Worm (Caenorhabditis elegans) whole organism, midembryonic: ENCODE data around the gene EEED8.3.

Experiments
- T22C8.4 ChIP-seq: fragments of 200-800 bp; sonication (Bioruptor generic); IDR thresholded peaks from 2 replicates; pipeline ENCODE4 v1.3.6; 2022; ENCODE audit warnings: missing genetic modification characterization, missing compliant biosample characterization
- cog-1 ChIP-seq: sonication (generic microtip); optimal IDR thresholded peaks from 2 replicates; lab custom pipeline; 2016; ENCODE audit warnings: missing genetic modification characterization, missing compliant biosample characterization
- flt-1 ChIP-seq: fragments of 200-800 bp; sonication (Bioruptor generic); IDR thresholded peaks from 2 replicates; pipeline ENCODE4 v1.3.6; 2022; ENCODE audit warnings: missing genetic modification characterization, missing compliant biosample characterization
- klf-2 ChIP-seq: fragments of 200-800 bp; sonication (Bioruptor generic); conservative IDR thresholded peaks from 2 replicates; pipeline ENCODE4 v1.3.6; 2022; ENCODE audit warnings: missing genetic modification reagents, missing genetic modification characterization, missing compliant biosample characterization
- med-1 ChIP-seq: sonication (generic microtip); optimal IDR thresholded peaks from 2 replicates; lab custom pipeline; 2017; ENCODE audit warnings: missing genetic modification characterization, mild to moderate bottlenecking, missing compliant biosample characterization, antibody characterized with exemption, missing genetic modification reagents; ENCODE audit not compliant: insufficient read depth
- ref-1 ChIP-seq: fragments of 200-800 bp; sonication (Bioruptor generic); conservative IDR thresholded peaks from 2 replicates; pipeline ENCODE4 v1.3.6; 2022; ENCODE audit warnings: missing genetic modification reagents, missing genetic modification characterization, missing compliant biosample characterization
- tab-1 ChIP-seq: fragments of 200-800 bp; sonication (Bioruptor generic); IDR thresholded peaks from 2 replicates; pipeline ENCODE4 v1.3.6; 2022; ENCODE audit warnings: missing genetic modification characterization, missing compliant biosample characterization
- ztf-23 ChIP-seq: fragments of 200-800 bp; sonication (Bioruptor generic); IDR thresholded peaks from 2 replicates; pipeline ENCODE4 v1.3.6; 2022; ENCODE audit warnings: missing genetic modification reagents, missing genetic modification characterization, missing compliant biosample characterization
- ztf-29 ChIP-seq: fragments of 200-800 bp; sonication (Bioruptor generic); IDR thresholded peaks from 2 replicates; pipeline ENCODE4 v1.3.6; 2022; ENCODE audit warnings: missing genetic modification reagents, missing genetic modification characterization, missing compliant biosample characterization

The EEED8.3 gene

DNA sequence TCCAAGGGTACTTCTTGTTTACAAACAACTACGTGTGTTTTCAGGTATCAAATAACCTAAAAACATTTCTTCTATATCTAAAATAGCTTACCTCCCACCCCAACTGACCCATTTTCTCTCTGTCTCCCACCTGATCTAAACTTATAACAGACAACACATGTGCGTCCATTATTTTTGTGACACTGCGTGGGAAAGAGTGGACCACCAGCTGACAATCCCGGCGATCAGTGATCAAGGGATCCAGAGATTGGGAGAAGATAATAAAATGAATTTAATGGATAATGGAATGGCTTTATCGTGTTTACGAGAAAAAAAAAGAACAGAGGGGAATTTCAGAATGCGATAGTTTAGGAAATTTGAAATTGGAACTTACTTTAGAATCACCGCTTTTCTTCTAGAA, 35.1 kb downstream of the EEED8.3 start:
- no peak for TF ChIP-seq ref-1 (GFP tag; lab: Robert Waterston, UW)
- no peak for TF ChIP-seq tab-1
- no peak for TF ChIP-seq med-1 (GFP tag; lab: Kevin White, UChicago)
- TF ChIP-seq flt-1: no peak
- TF ChIP-seq klf-2 (GFP tag; lab: Robert Waterston, UW): no peak
- TF ChIP-seq ztf-23 (GFP tag; lab: Robert Waterston, UW): no peak
- TF ChIP-seq T22C8.4 (GFP tag; lab: Robert Waterston, UW): no peak
- TF ChIP-seq cog-1 (tag; lab: Kevin White, UChicago): no peak
- no peak for TF ChIP-seq ztf-29 (GFP tag; lab: Robert Waterston, UW)

DNA sequence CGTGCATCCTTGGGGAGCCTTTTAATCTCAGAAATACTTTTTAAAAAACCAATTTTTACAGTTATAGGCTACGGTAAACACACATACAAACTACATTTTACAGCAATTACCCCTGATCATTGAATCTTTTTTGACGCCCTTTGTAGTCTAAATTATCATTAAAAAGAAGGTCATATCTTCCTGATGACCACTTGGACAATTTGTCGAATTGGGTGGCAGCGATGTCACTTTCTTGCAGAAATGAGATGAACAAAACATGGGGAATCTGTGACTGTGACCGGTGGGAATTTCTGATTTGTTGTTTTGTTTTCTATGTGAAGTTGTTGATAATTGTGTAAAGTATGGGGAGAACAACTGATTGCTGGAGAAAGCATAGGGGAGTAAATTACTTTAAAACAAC, 35.5 kb downstream of the EEED8.3 start:
- TF ChIP-seq cog-1 (tag; lab: Kevin White, UChicago) (no peak), med-1 (GFP tag; lab: Kevin White, UChicago) (no peak), tab-1 (no peak), ztf-23 (GFP tag; lab: Robert Waterston, UW) (no peak), flt-1 (no peak), T22C8.4 (GFP tag; lab: Robert Waterston, UW) (no peak), ref-1 (GFP tag; lab: Robert Waterston, UW) (no peak)

DNA sequence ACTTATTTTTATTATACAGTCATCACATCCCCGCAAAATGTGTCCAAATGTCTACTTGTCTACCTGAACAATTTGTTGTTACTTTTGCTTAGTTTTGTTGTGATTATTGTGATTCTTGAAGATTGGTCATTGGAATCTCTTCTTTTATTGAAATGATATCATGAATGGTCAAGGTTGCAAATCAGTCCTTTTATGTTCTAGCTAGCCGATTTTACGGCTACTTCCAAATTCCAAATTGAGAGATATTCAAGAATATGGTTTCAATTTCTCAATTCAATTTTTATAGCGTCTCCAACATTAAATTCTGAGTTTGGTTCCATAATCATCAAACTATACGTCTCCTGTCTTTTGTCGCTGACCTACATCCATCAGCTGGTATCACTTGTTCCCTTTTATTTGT, 37.2 kb downstream of the EEED8.3 start:
- TF ChIP-seq ztf-29 (GFP tag; lab: Robert Waterston, UW) (no peak), T22C8.4 (GFP tag; lab: Robert Waterston, UW) (no peak), flt-1 (no peak), ref-1 (GFP tag; lab: Robert Waterston, UW) (no peak), cog-1 (tag; lab: Kevin White, UChicago) (no peak), ztf-23 (GFP tag; lab: Robert Waterston, UW) (no peak), klf-2 (GFP tag; lab: Robert Waterston, UW) (no peak), med-1 (GFP tag; lab: Kevin White, UChicago) (no peak), tab-1 (no peak)

DNA sequence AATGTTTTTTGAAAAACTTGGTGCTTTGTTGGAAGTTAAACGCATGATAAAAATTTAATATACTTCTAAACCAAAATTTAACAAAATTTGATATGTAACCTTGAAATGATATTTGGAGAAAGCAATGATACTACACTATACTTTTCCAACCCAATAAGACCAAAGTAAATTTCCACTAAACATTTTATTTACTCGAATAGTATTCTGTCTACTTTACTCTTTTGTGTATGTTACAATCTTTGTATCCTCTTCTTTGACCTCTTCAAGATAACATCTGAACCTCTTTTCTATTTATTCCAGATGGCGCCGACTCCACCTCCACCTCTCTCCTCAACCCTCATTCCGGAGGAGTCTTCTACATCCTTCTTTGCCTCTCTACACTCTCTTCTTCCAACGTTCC, 39.5 kb downstream of the EEED8.3 start, which contains the start of gene dhs-5:
Gene dhs-5, plus strand, starts transcription at position 301 of the 400 bp plus-strand sequence.
- no peak for TF ChIP-seq flt-1
- no peak for TF ChIP-seq ref-1 (GFP tag; lab: Robert Waterston, UW)
- TF ChIP-seq med-1 (GFP tag; lab: Kevin White, UChicago): no peak

DNA sequence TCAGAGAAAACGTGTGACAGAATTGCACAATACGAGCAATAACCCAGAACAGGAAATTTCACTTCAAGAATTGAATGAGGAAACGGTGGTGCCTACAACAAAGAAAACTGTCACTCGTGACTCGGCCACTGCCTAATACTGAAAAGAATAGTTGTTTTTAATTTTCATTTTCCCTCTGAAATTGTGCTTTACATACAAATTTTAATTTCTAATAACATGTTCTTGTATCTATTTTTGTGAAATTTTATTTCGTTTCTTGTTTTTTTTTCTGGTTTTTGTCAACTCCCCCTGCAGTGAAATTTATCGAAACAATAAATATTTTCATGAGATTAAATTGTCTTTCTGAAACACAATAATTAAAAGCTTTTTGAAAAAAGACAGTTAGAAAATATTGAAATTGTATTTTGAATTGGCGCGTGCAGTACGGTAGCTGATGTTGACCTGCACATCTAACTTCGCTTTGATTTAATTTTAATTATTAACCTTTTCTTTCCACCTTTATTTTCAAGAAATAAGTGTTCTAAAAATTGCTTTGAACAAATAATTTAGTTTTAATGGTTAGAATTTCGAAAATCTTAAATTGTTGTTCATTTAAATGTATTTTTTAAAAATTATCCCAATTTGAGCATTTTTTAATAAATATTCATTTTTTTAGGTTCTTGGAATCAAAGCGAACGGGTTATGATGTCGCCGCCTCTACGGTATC, 41.7 kb downstream of the EEED8.3 start, which contains the start of gene daz-1:
Gene daz-1, plus strand, starts transcription at position 656 of the 706 bp plus-strand sequence.
- TF ChIP-seq T22C8.4 (GFP tag; lab: Robert Waterston, UW) (no peak), ztf-29 (GFP tag; lab: Robert Waterston, UW) (no peak), flt-1 (no peak), cog-1 (tag; lab: Kevin White, UChicago) (no peak), ztf-23 (GFP tag; lab: Robert Waterston, UW) (no peak)

DNA sequence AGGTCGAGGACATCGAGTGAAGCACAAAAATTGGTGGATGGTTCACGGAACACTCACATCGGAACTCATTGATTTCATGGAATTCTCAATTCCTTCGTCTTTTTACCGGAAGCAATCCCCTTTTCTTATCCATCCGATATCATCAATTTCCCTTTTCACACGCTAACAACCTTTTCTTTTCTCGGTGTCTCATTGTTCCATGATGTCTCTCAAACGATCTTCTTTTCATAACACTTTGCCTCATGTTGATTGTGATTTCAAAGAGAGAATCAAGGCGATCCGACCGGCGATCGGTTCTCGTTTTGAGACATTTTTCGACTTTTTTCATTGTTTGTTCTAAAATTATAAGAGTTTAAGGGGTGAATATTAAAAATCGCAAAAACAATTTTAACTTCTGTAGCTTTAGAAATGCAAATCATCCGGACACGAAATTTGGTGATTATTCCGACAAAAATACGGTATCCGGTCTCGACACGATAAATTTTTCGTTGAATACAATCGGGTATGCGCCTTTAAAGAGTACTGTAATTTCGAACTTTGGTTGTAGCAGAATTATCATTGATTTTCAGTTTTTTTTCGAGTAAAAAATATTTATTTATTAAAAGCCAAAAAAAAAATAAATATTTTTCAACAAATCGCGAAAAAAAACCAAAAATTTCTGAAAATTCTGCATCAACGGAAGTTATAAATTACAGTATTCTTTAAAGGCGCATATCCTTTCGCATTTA, 44.8 kb downstream of the EEED8.3 start:
- TF ChIP-seq med-1 (GFP tag; lab: Kevin White, UChicago): no peak
- no peak for TF ChIP-seq ztf-23 (GFP tag; lab: Robert Waterston, UW)
- TF ChIP-seq ztf-29 (GFP tag; lab: Robert Waterston, UW): no peak
- TF ChIP-seq klf-2 (GFP tag; lab: Robert Waterston, UW): no peak
- TF ChIP-seq T22C8.4 (GFP tag; lab: Robert Waterston, UW): no peak
- TF ChIP-seq cog-1 (tag; lab: Kevin White, UChicago): no peak
- TF ChIP-seq ref-1 (GFP tag; lab: Robert Waterston, UW): no peak
- TF ChIP-seq tab-1: no peak

DNA sequence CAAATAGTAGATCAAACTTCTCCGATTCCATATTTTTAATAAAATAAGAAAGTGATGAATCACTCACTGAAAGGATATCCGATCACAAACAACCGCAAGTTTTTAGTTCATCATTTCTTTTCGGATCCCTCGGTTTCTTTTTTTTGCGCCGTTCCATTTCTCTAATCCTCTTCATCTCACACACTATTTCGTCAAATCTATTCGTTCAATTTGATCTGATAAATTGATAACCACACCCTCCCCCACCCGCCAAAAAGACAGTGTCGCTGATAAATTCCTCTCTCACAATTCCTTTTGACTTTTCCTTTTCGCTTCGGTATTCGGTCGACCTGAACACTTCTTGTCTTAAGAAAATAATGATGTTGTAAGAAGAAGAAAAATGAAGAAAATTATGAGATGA, 45.5 kb downstream of the EEED8.3 start:
- TF ChIP-seq ref-1 (GFP tag; lab: Robert Waterston, UW): no peak
- TF ChIP-seq ztf-29 (GFP tag; lab: Robert Waterston, UW): no peak
- TF ChIP-seq cog-1 (tag; lab: Kevin White, UChicago): no peak
- TF ChIP-seq T22C8.4 (GFP tag; lab: Robert Waterston, UW): no peak
- no peak for TF ChIP-seq med-1 (GFP tag; lab: Kevin White, UChicago)
- TF ChIP-seq flt-1: no peak
- TF ChIP-seq tab-1: no peak
- TF ChIP-seq ztf-23 (GFP tag; lab: Robert Waterston, UW): no peak
- TF ChIP-seq klf-2 (GFP tag; lab: Robert Waterston, UW): no peak

DNA sequence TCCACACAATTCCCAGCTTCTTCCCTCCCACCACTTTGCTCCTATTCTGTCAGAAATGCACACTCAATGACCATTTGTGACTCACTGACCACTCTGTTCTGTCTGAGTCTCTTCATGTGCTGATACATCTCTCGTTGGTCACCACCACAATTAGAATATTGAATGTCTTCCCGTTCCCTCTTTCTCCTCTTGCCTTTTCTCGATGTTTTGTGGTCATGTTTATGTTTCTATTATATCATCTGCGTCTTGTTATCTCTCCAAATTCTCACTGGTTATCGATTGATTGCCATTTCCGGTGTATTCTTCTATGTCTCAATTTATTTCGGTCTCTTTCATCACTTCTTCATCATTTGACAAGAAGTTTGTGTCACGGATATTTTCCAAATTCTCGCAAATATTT, 46.8 kb downstream of the EEED8.3 start:
- TF ChIP-seq tab-1 (no peak), klf-2 (GFP tag; lab: Robert Waterston, UW) (no peak), med-1 (GFP tag; lab: Kevin White, UChicago) (no peak), ztf-29 (GFP tag; lab: Robert Waterston, UW) (no peak), ref-1 (GFP tag; lab: Robert Waterston, UW) (no peak), cog-1 (tag; lab: Kevin White, UChicago) (peak; percentile 16), flt-1 (no peak), T22C8.4 (GFP tag; lab: Robert Waterston, UW) (peak; percentile 72), ztf-23 (GFP tag; lab: Robert Waterston, UW) (no peak)

DNA sequence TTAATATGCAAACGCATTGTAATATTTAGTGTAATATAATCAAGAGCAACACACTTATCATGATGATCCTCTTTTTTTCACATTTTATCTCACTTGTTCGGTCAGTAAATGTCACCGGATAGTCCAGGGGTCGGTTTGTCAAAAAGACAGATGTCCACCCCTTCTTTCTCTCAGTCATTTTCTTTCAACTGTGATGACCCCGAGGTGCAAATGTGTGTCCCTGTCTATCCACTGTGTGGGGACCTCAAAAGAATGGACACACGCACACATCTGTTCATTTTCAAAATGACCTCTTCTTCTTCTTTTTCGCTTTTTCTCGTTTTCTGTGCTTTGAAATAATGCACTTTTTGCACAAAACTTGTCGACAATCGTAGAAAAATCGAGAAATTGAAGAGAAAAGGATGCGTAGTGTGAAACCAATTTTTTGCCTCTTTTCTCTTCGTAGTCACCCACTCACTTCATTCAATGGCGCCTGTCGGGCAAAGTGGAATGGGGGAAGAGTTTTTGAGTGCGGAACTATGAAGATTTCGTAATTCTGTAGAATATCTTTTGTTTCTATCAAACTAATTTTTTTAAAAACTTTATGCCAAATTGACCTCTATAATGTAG, 49.7 kb downstream of the EEED8.3 start:
- TF ChIP-seq klf-2 (GFP tag; lab: Robert Waterston, UW) (no peak), ztf-23 (GFP tag; lab: Robert Waterston, UW) (no peak), ztf-29 (GFP tag; lab: Robert Waterston, UW) (no peak), ref-1 (GFP tag; lab: Robert Waterston, UW) (no peak), tab-1 (no peak), med-1 (GFP tag; lab: Kevin White, UChicago) (no peak), T22C8.4 (GFP tag; lab: Robert Waterston, UW) (no peak), cog-1 (tag; lab: Kevin White, UChicago) (no peak), flt-1 (no peak)
